Worm (Caenorhabditis elegans) whole organism, midembryonic: ENCODE results near the gene Y66D12A.19.
A peak's percentile ranks its signal among the peaks of the same experiment; 100 is the strongest.

Experiments
- T22C8.4 ChIP-seq: fragments of 200-800 bp; sonication (Bioruptor generic); IDR thresholded peaks from 2 replicates; pipeline ENCODE4 v1.3.6; 2022; ENCODE audit warnings: missing genetic modification characterization, missing compliant biosample characterization
- cog-1 ChIP-seq: sonication (generic microtip); optimal IDR thresholded peaks from 2 replicates; lab custom pipeline; 2016; ENCODE audit warnings: missing genetic modification characterization, missing compliant biosample characterization
- flt-1 ChIP-seq: fragments of 200-800 bp; sonication (Bioruptor generic); IDR thresholded peaks from 2 replicates; pipeline ENCODE4 v1.3.6; 2022; ENCODE audit warnings: missing genetic modification characterization, missing compliant biosample characterization
- klf-2 ChIP-seq: fragments of 200-800 bp; sonication (Bioruptor generic); conservative IDR thresholded peaks from 2 replicates; pipeline ENCODE4 v1.3.6; 2022; ENCODE audit warnings: missing genetic modification reagents, missing genetic modification characterization, missing compliant biosample characterization
- med-1 ChIP-seq: sonication (generic microtip); optimal IDR thresholded peaks from 2 replicates; lab custom pipeline; 2017; ENCODE audit warnings: missing genetic modification characterization, mild to moderate bottlenecking, missing compliant biosample characterization, antibody characterized with exemption, missing genetic modification reagents; ENCODE audit not compliant: insufficient read depth
- ref-1 ChIP-seq: fragments of 200-800 bp; sonication (Bioruptor generic); conservative IDR thresholded peaks from 2 replicates; pipeline ENCODE4 v1.3.6; 2022; ENCODE audit warnings: missing genetic modification reagents, missing genetic modification characterization, missing compliant biosample characterization
- tab-1 ChIP-seq: fragments of 200-800 bp; sonication (Bioruptor generic); IDR thresholded peaks from 2 replicates; pipeline ENCODE4 v1.3.6; 2022; ENCODE audit warnings: missing genetic modification characterization, missing compliant biosample characterization
- ztf-23 ChIP-seq: fragments of 200-800 bp; sonication (Bioruptor generic); IDR thresholded peaks from 2 replicates; pipeline ENCODE4 v1.3.6; 2022; ENCODE audit warnings: missing genetic modification reagents, missing genetic modification characterization, missing compliant biosample characterization
- ztf-29 ChIP-seq: fragments of 200-800 bp; sonication (Bioruptor generic); IDR thresholded peaks from 2 replicates; pipeline ENCODE4 v1.3.6; 2022; ENCODE audit warnings: missing genetic modification reagents, missing genetic modification characterization, missing compliant biosample characterization

Y66D12A.19 gene

ce11 chrIII:11490221-11490620, 18.7 kb upstream of the Y66D12A.19 start:
- no peak for TF ChIP-seq ref-1 (GFP tag; lab: Robert Waterston, UW)
- no peak for TF ChIP-seq tab-1 (GFP tag; lab: Robert Waterston, UW)
- no peak for TF ChIP-seq ztf-23 (GFP tag; lab: Robert Waterston, UW)
- TF ChIP-seq klf-2 = no peak
- no peak for TF ChIP-seq ztf-29 (GFP tag; lab: Robert Waterston, UW)
- no peak for TF ChIP-seq T22C8.4 (GFP tag; lab: Robert Waterston, UW)
- TF ChIP-seq cog-1 = no peak
- no peak for TF ChIP-seq flt-1 (GFP tag; lab: Robert Waterston, UW)
- no peak for TF ChIP-seq med-1 (GFP tag; lab: Kevin White, UChicago)

- TF ChIP-seq klf-2 = no peak
- TF ChIP-seq med-1 (GFP tag; lab: Kevin White, UChicago) = no peak
- no peak for TF ChIP-seq ztf-23 (GFP tag; lab: Robert Waterston, UW)
- TF ChIP-seq T22C8.4 (GFP tag; lab: Robert Waterston, UW) = no peak
Observed at ce11 chrIII:11492489-11492888, 16.4 kb upstream of the Y66D12A.19 start.

ce11 chrIII:11496496-11496895, 12.4 kb upstream of the Y66D12A.19 start, which contains the start of gene Y66D12A.24:
Gene Y66D12A.24, plus strand, starts transcription at chrIII:11496865.
- TF ChIP-seq cog-1 (no peak), med-1 (GFP tag; lab: Kevin White, UChicago) (no peak), ztf-29 (GFP tag; lab: Robert Waterston, UW) (no peak), T22C8.4 (GFP tag; lab: Robert Waterston, UW) (no peak), flt-1 (GFP tag; lab: Robert Waterston, UW) (no peak), ref-1 (GFP tag; lab: Robert Waterston, UW) (no peak), klf-2 (no peak), tab-1 (GFP tag; lab: Robert Waterston, UW) (no peak), ztf-23 (GFP tag; lab: Robert Waterston, UW) (no peak)

- no peak for TF ChIP-seq ztf-29 (GFP tag; lab: Robert Waterston, UW)
- no peak for TF ChIP-seq ztf-23 (GFP tag; lab: Robert Waterston, UW)
- TF ChIP-seq med-1 (GFP tag; lab: Kevin White, UChicago) = no peak
- TF ChIP-seq cog-1 = no peak
- TF ChIP-seq flt-1 (GFP tag; lab: Robert Waterston, UW) = no peak
- no peak for TF ChIP-seq ref-1 (GFP tag; lab: Robert Waterston, UW)
- no peak for TF ChIP-seq tab-1 (GFP tag; lab: Robert Waterston, UW)
- no peak for TF ChIP-seq T22C8.4 (GFP tag; lab: Robert Waterston, UW)
- no peak for TF ChIP-seq klf-2
Observed at ce11 chrIII:11500647-11501046, 8.2 kb upstream of the Y66D12A.19 start, which contains the start of gene nars-2. Gene nars-2, minus strand, starts transcription at chrIII:11500747.

ce11 chrIII:11502753-11503152, 6.1 kb upstream of the Y66D12A.19 start, which contains the start of gene tin-10:
Gene tin-10, minus strand, starts transcription at chrIII:11502853.
- TF ChIP-seq cog-1 = no peak
- TF ChIP-seq ztf-29 (GFP tag; lab: Robert Waterston, UW) = no peak
- TF ChIP-seq klf-2 = no peak
- no peak for TF ChIP-seq ref-1 (GFP tag; lab: Robert Waterston, UW)
- TF ChIP-seq T22C8.4 (GFP tag; lab: Robert Waterston, UW) = no peak
- TF ChIP-seq ztf-23 (GFP tag; lab: Robert Waterston, UW) = no peak
- no peak for TF ChIP-seq med-1 (GFP tag; lab: Kevin White, UChicago)
- no peak for TF ChIP-seq flt-1 (GFP tag; lab: Robert Waterston, UW)
- no peak for TF ChIP-seq tab-1 (GFP tag; lab: Robert Waterston, UW)

ce11 chrIII:11505213-11505612, 3.7 kb upstream of the Y66D12A.19 start, which contains the start of the genes Y66D12A.21 and spe-6:
Gene Y66D12A.21, minus strand, starts transcription at chrIII:11505302.
Gene spe-6, plus strand, starts transcription at chrIII:11505488.
- TF ChIP-seq T22C8.4 (GFP tag; lab: Robert Waterston, UW) = no peak
- TF ChIP-seq med-1 (GFP tag; lab: Kevin White, UChicago) = no peak
- no peak for TF ChIP-seq cog-1
- no peak for TF ChIP-seq ztf-29 (GFP tag; lab: Robert Waterston, UW)
- no peak for TF ChIP-seq klf-2
- no peak for TF ChIP-seq flt-1 (GFP tag; lab: Robert Waterston, UW)
- no peak for TF ChIP-seq tab-1 (GFP tag; lab: Robert Waterston, UW)

- TF ChIP-seq ref-1 (GFP tag; lab: Robert Waterston, UW) = no peak
- TF ChIP-seq ztf-23 (GFP tag; lab: Robert Waterston, UW) = no peak
- TF ChIP-seq ztf-29 (GFP tag; lab: Robert Waterston, UW) = 0 out of 2 replicates have a peak, but pooled peaks have one; percentile 36
- no peak for TF ChIP-seq cog-1
Observed at ce11 chrIII:11505621-11506020, 3.3 kb upstream of the Y66D12A.19 start.

ce11 chrIII:11510120-11510519, 1.2 kb downstream of the Y66D12A.19 start:
- TF ChIP-seq T22C8.4 (GFP tag; lab: Robert Waterston, UW) (no peak), ztf-23 (GFP tag; lab: Robert Waterston, UW) (no peak), tab-1 (GFP tag; lab: Robert Waterston, UW) (no peak), flt-1 (GFP tag; lab: Robert Waterston, UW) (no peak), ref-1 (GFP tag; lab: Robert Waterston, UW) (no peak), med-1 (GFP tag; lab: Kevin White, UChicago) (no peak), ztf-29 (GFP tag; lab: Robert Waterston, UW) (no peak), cog-1 (no peak), klf-2 (no peak)

- TF ChIP-seq klf-2 = no peak
- TF ChIP-seq ref-1 (GFP tag; lab: Robert Waterston, UW) = no peak
- no peak for TF ChIP-seq tab-1 (GFP tag; lab: Robert Waterston, UW)
- TF ChIP-seq med-1 (GFP tag; lab: Kevin White, UChicago) = no peak
- TF ChIP-seq ztf-29 (GFP tag; lab: Robert Waterston, UW) = no peak
- no peak for TF ChIP-seq ztf-23 (GFP tag; lab: Robert Waterston, UW)
- no peak for TF ChIP-seq T22C8.4 (GFP tag; lab: Robert Waterston, UW)
- TF ChIP-seq flt-1 (GFP tag; lab: Robert Waterston, UW) = no peak
- no peak for TF ChIP-seq cog-1
Observed at ce11 chrIII:11510826-11511225, 1.9 kb downstream of the Y66D12A.19 start.
